Worm (Caenorhabditis elegans) whole organism, late embryonic: ENCODE measurements around the gene cgt-3.

Experiments used
- ceh-48 ChIP-seq: sonication (generic microtip); optimal IDR thresholded peaks from 2 replicates; lab custom pipeline; 2016; ENCODE audit warnings: missing genetic modification characterization, inconsistent platforms, missing compliant biosample characterization
- ceh-6 ChIP-seq: fragments of 200-800 bp; sonication (Bioruptor generic); optimal IDR thresholded peaks from 2 replicates; lab custom pipeline; 2018; ENCODE audit warnings: mild to moderate bottlenecking, missing genetic modification characterization, missing compliant biosample characterization
- eyg-1 ChIP-seq: sonication (generic microtip); optimal IDR thresholded peaks from 2 replicates; lab custom pipeline; 2016; ENCODE audit warnings: missing genotype, missing genetic modification characterization, missing compliant biosample characterization
- pax-1 ChIP-seq: fragments of 150-350 bp; optimal IDR thresholded peaks from 2 replicates; lab custom pipeline; 2014; ENCODE audit warnings: missing biosample characterization, missing genetic modification characterization

DNA sequence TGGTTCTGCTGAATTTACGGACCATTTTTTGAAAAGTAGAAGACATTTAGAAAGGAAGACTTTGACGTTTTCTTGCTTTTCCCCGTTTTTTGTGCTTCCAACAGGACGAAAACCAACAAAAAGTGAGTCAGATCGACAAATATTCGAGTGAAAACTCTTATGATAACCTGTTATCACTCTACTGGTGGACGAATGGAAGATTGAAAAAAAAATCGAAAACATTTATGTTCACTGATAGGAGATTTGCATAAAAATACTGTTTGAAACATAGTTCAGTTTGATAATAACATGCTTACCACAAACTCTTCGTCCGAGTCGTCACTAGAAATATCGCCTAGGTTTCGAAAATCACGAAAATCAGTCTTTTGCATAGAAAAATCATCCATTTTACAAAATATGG is 38.7 kb upstream of the cgt-3 start:
- no peak for TF ChIP-seq ceh-48
- TF ChIP-seq pax-1 = no peak
- no peak for TF ChIP-seq eyg-1 (tag; lab: Kevin White, UChicago)
- no peak for TF ChIP-seq ceh-6 (GFP tag; lab: Kevin White, UChicago)
